Fruit fly (Drosophila melanogaster) whole organism, wandering third instar larva: ENCODE results near the gene CG10587.

Experiments used
- Abd-B ChIP-seq: fragments of >200 bp; optimal IDR thresholded peaks from 2 replicates; lab custom pipeline; 2017; ENCODE audit warnings: missing biosample characterization, missing genetic modification characterization
- CG32264 ChIP-seq: fragments of 200-800 bp; sonication (Bioruptor generic); optimal IDR thresholded peaks from 2 replicates; lab custom pipeline; 2016; ENCODE audit warnings: missing biosample characterization, missing genetic modification characterization
- CrebA ChIP-seq: fragments of 200-800 bp; sonication (Bioruptor generic); optimal IDR thresholded peaks from 2 replicates; lab custom pipeline; 2016; ENCODE audit warnings: missing biosample characterization, mild to moderate bottlenecking, missing genetic modification characterization, borderline replicate concordance
- GATAd ChIP-seq: sonication (Bioruptor generic); optimal IDR thresholded peaks from 2 replicates; lab custom pipeline; 2016; ENCODE audit warnings: missing biosample characterization, missing genetic modification characterization
- HLH106 ChIP-seq: fragments of 200-800 bp; optimal IDR thresholded peaks from 3 replicates; lab custom pipeline; 2019; ENCODE audit warnings: missing biosample characterization, mild to moderate bottlenecking, missing genetic modification characterization, moderate library complexity
- Hnf4 ChIP-seq: fragments of 200-800 bp; sonication (Bioruptor generic); optimal IDR thresholded peaks from 2 replicates; lab custom pipeline; 2016; ENCODE audit warnings: missing biosample characterization, mild to moderate bottlenecking, missing genetic modification characterization
- Hr78 ChIP-seq: fragments of >200 bp; optimal IDR thresholded peaks from 2 replicates; lab custom pipeline; 2017; ENCODE audit warnings: missing biosample characterization, missing genetic modification characterization
- Hr83 ChIP-seq: fragments of 200-300 bp; sonication (Bioruptor generic); optimal IDR thresholded peaks from 2 replicates; lab custom pipeline; 2016; ENCODE audit warnings: missing biosample characterization, mild to moderate bottlenecking, missing genetic modification characterization, moderate library complexity; ENCODE audit not compliant: poor library complexity, severe bottlenecking
- Myc ChIP-seq: fragments of >200 bp; optimal IDR thresholded peaks from 2 replicates; lab custom pipeline; 2017
- N ChIP-seq: fragments of >200 bp; optimal IDR thresholded peaks from 2 replicates; lab custom pipeline; 2018; ENCODE audit warnings: missing biosample characterization, missing external identifiers, missing genetic modification characterization
- OdsH ChIP-seq: fragments of 200-800 bp; sonication (Bioruptor generic); optimal IDR thresholded peaks from 2 replicates; lab custom pipeline; 2016; ENCODE audit warnings: missing biosample characterization, mild to moderate bottlenecking, missing genetic modification characterization
- Sp1 ChIP-seq: fragments of 200-800 bp; sonication (Bioruptor generic); optimal IDR thresholded peaks from 3 replicates; lab custom pipeline; 2019; ENCODE audit warnings: missing biosample characterization, mild to moderate bottlenecking, missing genetic modification characterization, moderate library complexity
- Vsx2 ChIP-seq: fragments of 200-300, 225-300 bp; sonication (Bioruptor generic); optimal IDR thresholded peaks from 2 replicates; lab custom pipeline; 2018; ENCODE audit warnings: missing biosample characterization, missing genetic modification characterization; ENCODE audit not compliant: partially characterized antibody
- br ChIP-seq: fragments of 200-800 bp; sonication (Bioruptor generic); optimal IDR thresholded peaks from 2 replicates; lab custom pipeline; 2016; ENCODE audit warnings: missing biosample characterization, missing genetic modification characterization
- brk ChIP-seq: fragments of 200-800 bp; sonication (Bioruptor generic); optimal IDR thresholded peaks from 2 replicates; lab custom pipeline; 2016; ENCODE audit warnings: missing biosample characterization, mild to moderate bottlenecking, missing genetic modification characterization
- dl ChIP-seq, 2 experiments: fragments of 175-275, 200-275 bp in 1 of 2; fragments of 200-275 bp in 1 of 2; sonication (Bioruptor generic); optimal IDR thresholded peaks; lab custom pipeline; 2018; ENCODE audit warnings: mild to moderate bottlenecking in 2 of 2, missing biosample characterization in 2 of 2, missing genetic modification characterization in 2 of 2, moderate library complexity in 2 of 2; ENCODE audit not compliant: partially characterized antibody in 2 of 2, insufficient read depth in 1 of 2
- dmrt93B ChIP-seq: fragments of 200-800 bp; sonication (Bioruptor generic); optimal IDR thresholded peaks from 2 replicates; lab custom pipeline; 2018; ENCODE audit warnings: missing biosample characterization, mild to moderate bottlenecking, missing genetic modification characterization
- dsf ChIP-seq: sonication (Bioruptor generic); optimal IDR thresholded peaks from 2 replicates; lab custom pipeline; 2016; ENCODE audit warnings: missing biosample characterization, missing genetic modification characterization, borderline replicate concordance
- ey ChIP-seq: fragments of 200-800 bp; sonication (Bioruptor generic); optimal IDR thresholded peaks from 2 replicates; lab custom pipeline; 2016; ENCODE audit warnings: missing biosample characterization, missing genetic modification characterization
- foxo ChIP-seq, 2 experiments: fragments of 200-800 bp; sonication (Bioruptor generic); optimal IDR thresholded peaks; 2 replicates in 1 of 2; 3 replicates in 1 of 2; lab custom pipeline; 2016 to 2017; ENCODE audit warnings: missing biosample characterization in 2 of 2, missing genetic modification characterization in 2 of 2
- fru ChIP-seq: fragments of 200-800 bp; sonication (Bioruptor generic); optimal IDR thresholded peaks from 3 replicates; lab custom pipeline; 2016; ENCODE audit warnings: missing biosample characterization, mild to moderate bottlenecking, missing genetic modification characterization
- h ChIP-seq: fragments of 200-800 bp; sonication (Bioruptor generic); optimal IDR thresholded peaks from 3 replicates; lab custom pipeline; 2016; ENCODE audit warnings: missing biosample characterization, mild to moderate bottlenecking, missing genetic modification characterization
- pan ChIP-seq: fragments of >200 bp; optimal IDR thresholded peaks from 2 replicates; lab custom pipeline; 2017
- psq ChIP-seq: fragments of 200-800 bp; sonication (Bioruptor generic); optimal IDR thresholded peaks from 3 replicates; lab custom pipeline; 2017; ENCODE audit warnings: missing biosample characterization, mild to moderate bottlenecking, missing genetic modification characterization, moderate library complexity
- rgr ChIP-seq: fragments of 200-800 bp; sonication (Bioruptor generic); optimal IDR thresholded peaks from 3 replicates; lab custom pipeline; 2016; ENCODE audit warnings: missing biosample characterization, mild to moderate bottlenecking, missing genetic modification characterization
- sage ChIP-seq: fragments of 200-800 bp; sonication (Bioruptor generic); optimal IDR thresholded peaks from 2 replicates; lab custom pipeline; 2016; ENCODE audit warnings: missing biosample characterization, mild to moderate bottlenecking, missing genetic modification characterization
- sv ChIP-seq: fragments of 200-800 bp; sonication (Bioruptor generic); optimal IDR thresholded peaks from 3 replicates; lab custom pipeline; 2016; ENCODE audit warnings: missing biosample characterization, missing genetic modification characterization
- usp ChIP-seq: fragments of >200 bp; optimal IDR thresholded peaks from 2 replicates; lab custom pipeline; 2017; ENCODE audit warnings: missing biosample characterization, missing genetic modification characterization

The CG10587 gene

dm6 chr3L:20988862-20989261, 26.5 kb upstream of the CG10587 start:
- TF ChIP-seq OdsH (GFP tag; lab: Kevin White, UChicago) (no peak), N (GFP tag; lab: Kevin White, UChicago) (no peak), CG32264 (GFP tag; lab: Kevin White, UChicago) (no peak)

- no peak for TF ChIP-seq Vsx2 (GFP tag; lab: Kevin White, UChicago)
- peak; percentile 24 for TF ChIP-seq h (GFP tag; lab: Kevin White, UChicago)
- no peak for TF ChIP-seq CrebA (GFP tag; lab: Kevin White, UChicago)
- TF ChIP-seq rgr (GFP tag; lab: Kevin White, UChicago): peak; percentile 5
- TF ChIP-seq foxo (GFP tag; optimal IDR thresholded peaks at IDR 0.05; lab: Kevin White, UChicago): peak in 1 of 2 experiments; percentile 23
- peak; percentile 23 for TF ChIP-seq HLH106 (tag; lab: Kevin White, UChicago)
- no peak for TF ChIP-seq Hr83
- TF ChIP-seq usp (GFP tag; lab: Kevin White, UChicago): no peak
- peak; percentile 4 for TF ChIP-seq psq (GFP tag; lab: Kevin White, UChicago)
- TF ChIP-seq fru (GFP tag; lab: Kevin White, UChicago): peak; percentile 14
- no peak for TF ChIP-seq dmrt93B
- TF ChIP-seq, all 38 proteins: peak for 6
Observed at dm6 chr3L:20987895-20988294, 25.5 kb upstream of the CG10587 start.

DNA sequence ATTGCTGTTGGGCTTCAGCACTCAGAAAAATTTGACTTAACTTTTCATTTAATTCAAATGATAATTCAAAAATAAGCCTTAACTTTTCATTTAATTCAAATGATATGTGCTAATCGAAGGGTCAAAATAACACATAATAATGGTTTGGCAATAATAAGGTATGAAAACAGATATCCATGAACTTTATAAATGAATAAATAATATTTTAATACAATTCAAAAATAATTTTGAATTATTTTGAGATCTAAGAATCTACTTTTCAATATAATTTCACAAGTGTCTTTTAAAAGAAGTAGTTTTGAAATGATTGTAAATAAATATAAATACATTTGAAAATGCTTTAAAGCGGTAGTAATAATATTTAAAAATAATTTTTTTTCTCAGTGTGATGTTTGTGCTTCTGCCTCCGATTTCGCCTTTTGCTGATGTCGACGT, 24.6 kb upstream of the CG10587 start:
- TF ChIP-seq OdsH (GFP tag; lab: Kevin White, UChicago) (peak; percentile 26), sv (GFP tag; lab: Kevin White, UChicago) (no peak), foxo (GFP tag; optimal IDR thresholded peaks at IDR 0.05; lab: Kevin White, UChicago) (peak in 1 of 2 experiments; percentile 49), dmrt93B (peak; percentile 1), HLH106 (tag; lab: Kevin White, UChicago) (peak; percentile 52), br (GFP tag; lab: Kevin White, UChicago) (no peak), Sp1 (peak; percentile 65), N (GFP tag; lab: Kevin White, UChicago) (no peak), psq (GFP tag; lab: Kevin White, UChicago) (peak; percentile 27), rgr (GFP tag; lab: Kevin White, UChicago) (peak; percentile 13)

DNA sequence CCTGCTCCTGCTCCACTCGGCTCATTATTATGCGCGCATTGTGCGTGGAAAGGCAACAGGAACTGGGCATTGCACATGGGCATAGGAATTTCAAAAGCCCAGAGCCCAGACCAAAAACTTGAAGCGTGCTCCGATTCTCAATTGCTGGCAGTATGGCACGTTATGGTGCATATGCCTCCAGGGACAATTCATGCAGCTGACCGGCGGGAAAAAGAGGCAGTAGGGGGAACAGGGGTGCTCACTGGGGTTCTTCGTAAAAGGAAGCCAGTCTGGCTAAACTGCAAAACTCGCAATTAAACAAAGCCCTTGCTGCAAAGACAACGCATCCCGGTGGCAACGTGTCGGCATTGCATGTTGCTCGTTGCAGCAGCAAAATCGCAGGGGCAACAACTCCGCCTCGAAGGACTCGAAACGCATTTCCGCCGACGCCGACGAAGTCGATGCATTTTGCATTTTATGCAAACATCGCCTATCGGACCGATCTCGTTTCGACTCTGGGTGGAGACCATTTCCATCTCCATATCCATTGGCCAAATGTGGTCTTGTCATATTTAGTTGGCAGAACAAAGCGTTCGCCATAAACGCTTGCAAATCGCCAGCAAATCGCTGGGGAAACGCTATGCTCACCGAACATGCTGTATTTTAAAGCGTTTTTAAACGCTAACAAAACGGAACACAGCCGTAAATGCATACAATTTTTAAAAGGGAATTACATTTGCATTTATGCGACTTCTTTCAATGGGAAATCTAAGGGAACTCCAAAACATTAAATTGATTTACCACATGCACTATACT, 22.3 kb upstream of the CG10587 start:
- TF ChIP-seq Hnf4 (GFP tag; lab: Kevin White, UChicago) (no peak), rgr (GFP tag; lab: Kevin White, UChicago) (no peak), psq (GFP tag; lab: Kevin White, UChicago) (peak; percentile 30), Abd-B (GFP tag; lab: Kevin White, UChicago) (no peak), foxo (GFP tag; optimal IDR thresholded peaks at IDR 0.05; lab: Kevin White, UChicago) (no peak), fru (GFP tag; lab: Kevin White, UChicago) (no peak), dsf (GFP tag; lab: Kevin White, UChicago) (no peak), GATAd (GFP tag; lab: Kevin White, UChicago) (no peak), brk (GFP tag; lab: Kevin White, UChicago) (peak; percentile 13), N (GFP tag; lab: Kevin White, UChicago) (no peak), sv (GFP tag; lab: Kevin White, UChicago) (no peak), Hr78 (GFP tag; lab: Kevin White, UChicago) (no peak), pan (lab: Kevin White, UChicago) (no peak), CG32264 (GFP tag; lab: Kevin White, UChicago) (no peak), sage (GFP tag; lab: Kevin White, UChicago) (no peak), br (GFP tag; lab: Kevin White, UChicago) (peak; percentile 27), dl (GFP tag; optimal IDR thresholded peaks at IDR 0.05; lab: Kevin White, UChicago; ENCODE audit: insufficient read depth in 1 of 2, partially characterized antibody in 2 of 2) (no peak), CrebA (GFP tag; lab: Kevin White, UChicago) (no peak)

- TF ChIP-seq N (GFP tag; lab: Kevin White, UChicago) (no peak), HLH106 (tag; lab: Kevin White, UChicago) (peak; percentile 29), foxo (GFP tag; optimal IDR thresholded peaks at IDR 0.05; lab: Kevin White, UChicago) (peak in 1 of 2 experiments; percentile 38), fru (GFP tag; lab: Kevin White, UChicago) (peak; percentile 44), Myc (lab: Kevin White, UChicago) (no peak), h (GFP tag; lab: Kevin White, UChicago) (peak; percentile 19), Sp1 (peak; percentile 33), Hr78 (GFP tag; lab: Kevin White, UChicago) (no peak), rgr (GFP tag; lab: Kevin White, UChicago) (peak; percentile 14), ey (GFP tag; lab: Kevin White, UChicago) (peak; percentile 16)
Observed at dm6 chr3L:20983309-20983708, 21.0 kb upstream of the CG10587 start.
